Worm (Caenorhabditis elegans): ENCODE measurements around the gene Y14H12A.1.

ce11 chrII:3952368-3952767, 40.6 kb upstream of the Y14H12A.1 start:
- TF ChIP-seq ama-1 (optimal IDR thresholded peaks at IDR 0.05) (no peak), ets-7 (tag; optimal IDR thresholded peaks at IDR 0.05) (no peak), tbx-37 (GFP tag; conservative IDR thresholded peaks at IDR 0.05) (no peak), hmbx-1 (tag; optimal IDR thresholded peaks at IDR 0.05) (no peak), flt-1 (GFP tag; IDR thresholded peaks at IDR 0.05) (no peak), pes-1 (GFP tag; IDR thresholded peaks at IDR 0.05) (no peak), hmg-4 (GFP tag; optimal IDR thresholded peaks at IDR 0.05) (no peak), hnd-1 (tag; optimal IDR thresholded peaks at IDR 0.05) (no peak)
